Fruit fly (Drosophila melanogaster): ENCODE measurements around the gene mbc.

DNA sequence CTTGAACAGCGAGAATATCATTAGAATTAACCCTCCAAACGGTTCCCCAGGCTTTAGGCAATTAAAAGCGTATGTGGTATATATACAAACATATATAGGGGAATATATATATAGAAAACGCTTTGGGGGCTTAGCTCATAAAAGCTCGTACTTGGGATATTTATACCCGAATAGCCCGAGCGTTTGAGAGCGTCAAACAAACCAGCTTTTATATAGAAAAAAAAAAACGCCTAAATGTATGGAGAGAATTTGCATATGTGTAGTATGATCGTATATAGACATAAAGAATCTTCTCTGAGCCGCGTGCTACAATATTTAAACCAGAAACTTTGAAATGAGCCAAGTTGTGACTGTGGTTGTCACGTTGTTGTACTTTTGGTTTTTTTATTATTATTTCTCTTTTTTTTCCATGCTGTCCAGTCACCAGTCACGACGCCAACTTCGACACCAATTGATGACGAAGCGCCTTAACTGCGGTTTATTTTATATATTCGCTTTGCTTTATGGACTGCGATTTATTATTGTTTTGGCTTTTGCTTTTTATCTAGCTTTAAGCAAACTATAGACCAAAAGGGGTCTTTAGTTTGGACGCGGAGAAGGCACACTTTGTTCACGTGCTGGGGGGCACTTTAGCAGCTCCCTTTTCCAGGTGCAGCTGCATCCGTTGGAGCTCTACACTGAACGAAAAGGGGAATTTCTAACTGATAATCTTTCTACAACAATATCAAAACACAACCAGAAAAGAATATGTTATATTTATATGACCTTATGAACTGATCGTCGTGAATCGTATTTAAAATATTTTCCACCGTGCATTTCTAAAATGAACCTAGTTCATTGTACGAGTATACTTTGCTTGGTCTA, 5.4 kb downstream of the mbc start:
- TF ChIP-seq pad (GFP tag; optimal IDR thresholded peaks at IDR 0.05) (peak; percentile 46), tj (GFP tag; optimal IDR thresholded peaks at IDR 0.05) (peak; percentile 77), kay (GFP tag; ENCODE audit: borderline replicate concordance) (peak; percentile 22), CG1620 (GFP tag; optimal IDR thresholded peaks at IDR 0.05) (no peak), CG33017 (tag; optimal IDR thresholded peaks at IDR 0.05) (no peak), Clk (GFP tag; optimal IDR thresholded peaks at IDR 0.05) (no peak), CG5204 (GFP tag; optimal IDR thresholded peaks at IDR 0.05) (no peak), cic (GFP tag; optimal IDR thresholded peaks at IDR 0.05) (no peak), cnc (optimal IDR thresholded peaks at IDR 0.05) (no peak), toe (GFP tag; optimal IDR thresholded peaks at IDR 0.05) (no peak), Hr96 (GFP tag; optimal IDR thresholded peaks at IDR 0.05) (no peak), ovo (GFP tag; optimal IDR thresholded peaks at IDR 0.05) (no peak), bab1 (GFP tag; optimal IDR thresholded peaks at IDR 0.05) (no peak)
